Worm (Caenorhabditis elegans) whole organism, young adult: ENCODE measurements around the gene gck-4.

Experiments
- B0019.2 ChIP-seq: fragments of 200-800 bp; sonication (Bioruptor generic); conservative IDR thresholded peaks from 2 replicates; pipeline ENCODE4 v1.3.6; 2022; ENCODE audit warnings: missing genetic modification reagents, missing genetic modification characterization, missing compliant biosample characterization
- F23B12.7 ChIP-seq: sonication (generic microtip); optimal IDR thresholded peaks from 2 replicates; lab custom pipeline; 2017; ENCODE audit warnings: missing genetic modification characterization, mild to moderate bottlenecking, missing compliant biosample characterization, antibody characterized with exemption, moderate library complexity; ENCODE audit not compliant: insufficient read depth
- F33H1.4 ChIP-seq: fragments of 200-800 bp; sonication (Bioruptor generic); IDR thresholded peaks from 2 replicates; pipeline ENCODE4 v1.3.6; 2022; ENCODE audit warnings: missing genetic modification reagents, missing genetic modification characterization, missing compliant biosample characterization
- F37B4.10 ChIP-seq: fragments of 200-800 bp; sonication (Bioruptor generic); IDR thresholded peaks from 2 replicates; pipeline ENCODE4 v1.3.6; 2022; ENCODE audit warnings: missing genetic modification characterization, missing compliant biosample characterization
- F52B5.7 ChIP-seq: sonication (generic microtip); optimal IDR thresholded peaks from 2 replicates; lab custom pipeline; 2016; ENCODE audit warnings: mild to moderate bottlenecking, missing genetic modification characterization, missing compliant biosample characterization
- F55B11.4 ChIP-seq: sonication (generic microtip); optimal IDR thresholded peaks from 2 replicates; lab custom pipeline; 2016; ENCODE audit warnings: missing compliant biosample characterization, missing genetic modification characterization, borderline replicate concordance; ENCODE audit not compliant: insufficient read depth
- F57A8.1 ChIP-seq: fragments of 200-800 bp; sonication (Bioruptor generic); optimal IDR thresholded peaks from 2 replicates; lab custom pipeline; 2018; ENCODE audit warnings: mild to moderate bottlenecking, missing genetic modification characterization, moderate library complexity, missing compliant biosample characterization
- F57C9.4 ChIP-seq: sonication (generic microtip); optimal IDR thresholded peaks from 2 replicates; lab custom pipeline; 2017; ENCODE audit warnings: mild to moderate bottlenecking, missing genetic modification characterization, missing compliant biosample characterization
- K11D2.4 ChIP-seq: fragments of 200-800 bp; sonication (Bioruptor generic); IDR thresholded peaks from 2 replicates; pipeline ENCODE4 v1.3.6; 2022; ENCODE audit warnings: missing genetic modification reagents, missing genetic modification characterization, missing compliant biosample characterization
- Y53F4B.3 ChIP-seq: fragments of 200-800 bp; sonication (Bioruptor generic); IDR thresholded peaks from 2 replicates; pipeline ENCODE4 v1.3.6; 2022; ENCODE audit warnings: missing genetic modification reagents, missing genetic modification characterization, missing compliant biosample characterization
- Y53G8AR.9 ChIP-seq: fragments of 200-800 bp; sonication (Bioruptor generic); conservative IDR thresholded peaks from 2 replicates; pipeline ENCODE4 v1.3.6; 2022; ENCODE audit warnings: missing genetic modification reagents, missing genetic modification characterization, missing compliant biosample characterization
- Y79H2A.3 ChIP-seq: fragments of 200-800 bp; sonication (Bioruptor generic); conservative IDR thresholded peaks from 2 replicates; pipeline ENCODE4 v1.3.6; 2022; ENCODE audit warnings: missing genetic modification reagents, missing genetic modification characterization, missing compliant biosample characterization
- ZK185.1 ChIP-seq: sonication (generic microtip); optimal IDR thresholded peaks from 2 replicates; lab custom pipeline; 2016; ENCODE audit warnings: mild to moderate bottlenecking, missing genetic modification characterization, missing compliant biosample characterization; ENCODE audit not compliant: poor library complexity, severe bottlenecking
- ama-1 ChIP-seq, 3 experiments: fragments of 150-350 bp in 1 of 3; sonication (generic microtip) in 2 of 3; optimal IDR thresholded peaks; 2 replicates each; lab custom pipeline; 2014 to 2018; ENCODE audit warnings: missing biosample characterization in 2 of 3, missing genetic modification characterization in 2 of 3, missing genetic modification reagents in 2 of 3
- athp-1 ChIP-seq: sonication (generic microtip); optimal IDR thresholded peaks from 2 replicates; lab custom pipeline; 2017; ENCODE audit warnings: mild to moderate bottlenecking, missing genetic modification characterization, missing compliant biosample characterization
- attf-6 ChIP-seq: fragments of 200-800 bp; sonication (Bioruptor generic); IDR thresholded peaks from 2 replicates; pipeline ENCODE4 v1.3.6; 2022; ENCODE audit warnings: missing genetic modification reagents, missing genetic modification characterization, missing compliant biosample characterization
- ceh-27 ChIP-seq: fragments of 200-800 bp; sonication (Bioruptor generic); optimal IDR thresholded peaks from 2 replicates; lab custom pipeline; 2018; ENCODE audit warnings: mild to moderate bottlenecking, missing genetic modification characterization, moderate library complexity, missing compliant biosample characterization
- ceh-40 ChIP-seq: fragments of 200-800 bp; sonication (Bioruptor generic); IDR thresholded peaks from 2 replicates; pipeline ENCODE4 v1.3.6; 2022; ENCODE audit warnings: missing genetic modification characterization, missing compliant biosample characterization
- ceh-79 ChIP-seq: sonication (generic microtip); optimal IDR thresholded peaks from 2 replicates; lab custom pipeline; 2017; ENCODE audit warnings: mild to moderate bottlenecking, missing genetic modification characterization, missing compliant biosample characterization
- ceh-91 ChIP-seq: fragments of 200-800 bp; sonication (Bioruptor generic); IDR thresholded peaks from 2 replicates; pipeline ENCODE4 v1.3.6; 2022; ENCODE audit warnings: missing genetic modification reagents, missing genetic modification characterization, missing compliant biosample characterization
- egl-44 ChIP-seq: fragments of 200-800 bp; sonication (Bioruptor generic); IDR thresholded peaks from 2 replicates; pipeline ENCODE4 v1.3.6; 2022; ENCODE audit warnings: missing genetic modification reagents, missing genetic modification characterization, missing compliant biosample characterization
- egrh-3 ChIP-seq: fragments of 200-800 bp; sonication (Bioruptor generic); IDR thresholded peaks from 2 replicates; pipeline ENCODE4 v1.3.6; 2022; ENCODE audit warnings: missing genetic modification reagents, missing genetic modification characterization, missing compliant biosample characterization
- ekl-4 ChIP-seq: fragments of 200-800 bp; sonication (Bioruptor generic); IDR thresholded peaks from 2 replicates; pipeline ENCODE4 v1.3.6; 2022; ENCODE audit warnings: missing genetic modification reagents, missing genetic modification characterization, missing compliant biosample characterization
- hrde-1 ChIP-seq: sonication (generic microtip); optimal IDR thresholded peaks from 2 replicates; lab custom pipeline; 2016; ENCODE audit warnings: missing genetic modification characterization, mild to moderate bottlenecking, missing compliant biosample characterization, moderate library complexity, missing genotype, missing genetic modification reagents, borderline replicate concordance
- lin-54 ChIP-seq: fragments of 200-800 bp; sonication (Bioruptor generic); optimal IDR thresholded peaks from 2 replicates; lab custom pipeline; 2018; ENCODE audit warnings: mild to moderate bottlenecking, missing genetic modification characterization, missing compliant biosample characterization
- lir-1 ChIP-seq: fragments of 200-800 bp; sonication (Bioruptor generic); conservative IDR thresholded peaks from 2 replicates; pipeline ENCODE4 v1.3.6; 2022; ENCODE audit warnings: missing genetic modification reagents, missing genetic modification characterization, missing compliant biosample characterization
- madf-3 ChIP-seq: fragments of 200-800 bp; sonication (Bioruptor generic); IDR thresholded peaks from 2 replicates; pipeline ENCODE4 v1.3.6; 2022; ENCODE audit warnings: missing genetic modification reagents, missing genetic modification characterization, missing compliant biosample characterization
- madf-6 ChIP-seq: fragments of 200-800 bp; sonication (Bioruptor generic); IDR thresholded peaks from 2 replicates; pipeline ENCODE4 v1.3.6; 2022; ENCODE audit warnings: missing genetic modification reagents, missing genetic modification characterization, missing compliant biosample characterization
- madf-8 ChIP-seq: fragments of 200-800 bp; sonication (Bioruptor generic); conservative IDR thresholded peaks from 2 replicates; pipeline ENCODE4 v1.3.6; 2022; ENCODE audit warnings: missing genetic modification reagents, missing genetic modification characterization, missing compliant biosample characterization
- nhr-179 ChIP-seq: sonication (generic microtip); optimal IDR thresholded peaks from 2 replicates; lab custom pipeline; 2016; ENCODE audit warnings: mild to moderate bottlenecking, missing genetic modification characterization, missing compliant biosample characterization
- nhr-27 ChIP-seq: fragments of 200-800 bp; sonication (Bioruptor generic); optimal IDR thresholded peaks from 2 replicates; lab custom pipeline; 2018; ENCODE audit warnings: mild to moderate bottlenecking, missing genetic modification characterization, moderate library complexity, missing compliant biosample characterization
- pha-4 ChIP-seq: fragments of 150-350 bp; sonication (generic microtip); optimal IDR thresholded peaks from 2 replicates; lab custom pipeline; 2014; ENCODE audit warnings: missing biosample characterization, missing genetic modification reagents, missing genetic modification characterization
- rcor-1 ChIP-seq: fragments of 200-800 bp; sonication (Bioruptor generic); IDR thresholded peaks from 2 replicates; pipeline ENCODE4 v1.3.6; 2022; ENCODE audit warnings: missing genetic modification reagents, missing genetic modification characterization, missing compliant biosample characterization
- rpc-1 ChIP-seq, 2 experiments: fragments of 150-350 bp in 1 of 2; sonication (generic microtip) in 1 of 2; optimal IDR thresholded peaks; 2 replicates each; lab custom pipeline; 2014 to 2018; ENCODE audit warnings: missing biosample characterization in 1 of 2, missing genetic modification characterization in 1 of 2, missing genetic modification reagents in 1 of 2, missing genotype in 1 of 2
- sea-2 ChIP-seq: fragments of 200-800 bp; sonication (Bioruptor generic); IDR thresholded peaks from 2 replicates; pipeline ENCODE4 v1.3.6; 2022; ENCODE audit warnings: missing genetic modification characterization, missing compliant biosample characterization
- snpc-1.1 ChIP-seq: sonication (generic microtip); optimal IDR thresholded peaks from 2 replicates; lab custom pipeline; 2017; ENCODE audit warnings: missing genetic modification characterization, mild to moderate bottlenecking, missing compliant biosample characterization, antibody characterized with exemption, moderate library complexity, missing genotype, missing genetic modification reagents; ENCODE audit not compliant: insufficient read depth
- tbx-9 ChIP-seq: sonication (generic microtip); optimal IDR thresholded peaks from 2 replicates; lab custom pipeline; 2016; ENCODE audit warnings: borderline replicate concordance, missing genetic modification characterization, inconsistent platforms, missing compliant biosample characterization
- zim-3 ChIP-seq: sonication (generic microtip); optimal IDR thresholded peaks from 2 replicates; lab custom pipeline; 2017; ENCODE audit warnings: mild to moderate bottlenecking, missing genetic modification characterization, moderate library complexity, missing compliant biosample characterization
- ztf-18 ChIP-seq: sonication (generic microtip); optimal IDR thresholded peaks from 2 replicates; lab custom pipeline; 2016; ENCODE audit warnings: missing genotype, mild to moderate bottlenecking, missing genetic modification characterization, missing compliant biosample characterization
- ztf-25 ChIP-seq: fragments of 200-800 bp; sonication (Bioruptor generic); IDR thresholded peaks from 2 replicates; pipeline ENCODE4 v1.3.6; 2022; ENCODE audit warnings: missing genetic modification reagents, missing genetic modification characterization, missing compliant biosample characterization
- ztf-26 ChIP-seq: sonication (generic microtip); optimal IDR thresholded peaks from 2 replicates; lab custom pipeline; 2017; ENCODE audit warnings: missing genetic modification characterization, missing compliant biosample characterization
- ztf-28 ChIP-seq: fragments of 200-800 bp; sonication (Bioruptor generic); IDR thresholded peaks from 2 replicates; pipeline ENCODE4 v1.3.6; 2022; ENCODE audit warnings: missing genetic modification reagents, missing genetic modification characterization, missing compliant biosample characterization
- ztf-6 ChIP-seq: fragments of 200-800 bp; sonication (Bioruptor generic); IDR thresholded peaks from 2 replicates; pipeline ENCODE4 v1.3.6; 2022; ENCODE audit warnings: missing genetic modification reagents, missing genetic modification characterization, missing compliant biosample characterization

Gene gck-4

DNA sequence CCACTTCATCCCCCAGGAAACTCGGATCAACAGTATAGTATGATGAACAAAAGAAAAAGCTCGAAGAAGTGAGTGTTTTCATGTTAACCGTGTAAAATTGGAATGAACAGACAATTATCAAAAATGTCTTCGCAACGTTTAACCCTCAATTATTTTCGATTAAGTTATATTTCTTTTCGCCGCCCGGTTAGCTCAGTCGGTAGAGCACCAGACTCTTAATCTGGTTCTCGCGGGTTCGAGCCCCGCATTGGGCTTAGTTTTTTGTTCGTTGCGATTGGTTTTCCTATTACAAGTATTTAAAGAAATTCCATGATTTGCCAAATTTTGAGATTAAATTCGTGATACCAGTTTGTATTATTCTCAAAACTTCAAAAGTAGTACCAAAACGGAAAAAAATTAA, 52.7 kb downstream of the gck-4 start (continued):
- TF ChIP-seq ztf-25 (GFP tag; lab: Robert Waterston, UW) (0 out of 2 replicates have a peak, but pooled peaks have one; percentile 8), tbx-9 (tag; lab: Kevin White, UChicago) (no peak)

DNA sequence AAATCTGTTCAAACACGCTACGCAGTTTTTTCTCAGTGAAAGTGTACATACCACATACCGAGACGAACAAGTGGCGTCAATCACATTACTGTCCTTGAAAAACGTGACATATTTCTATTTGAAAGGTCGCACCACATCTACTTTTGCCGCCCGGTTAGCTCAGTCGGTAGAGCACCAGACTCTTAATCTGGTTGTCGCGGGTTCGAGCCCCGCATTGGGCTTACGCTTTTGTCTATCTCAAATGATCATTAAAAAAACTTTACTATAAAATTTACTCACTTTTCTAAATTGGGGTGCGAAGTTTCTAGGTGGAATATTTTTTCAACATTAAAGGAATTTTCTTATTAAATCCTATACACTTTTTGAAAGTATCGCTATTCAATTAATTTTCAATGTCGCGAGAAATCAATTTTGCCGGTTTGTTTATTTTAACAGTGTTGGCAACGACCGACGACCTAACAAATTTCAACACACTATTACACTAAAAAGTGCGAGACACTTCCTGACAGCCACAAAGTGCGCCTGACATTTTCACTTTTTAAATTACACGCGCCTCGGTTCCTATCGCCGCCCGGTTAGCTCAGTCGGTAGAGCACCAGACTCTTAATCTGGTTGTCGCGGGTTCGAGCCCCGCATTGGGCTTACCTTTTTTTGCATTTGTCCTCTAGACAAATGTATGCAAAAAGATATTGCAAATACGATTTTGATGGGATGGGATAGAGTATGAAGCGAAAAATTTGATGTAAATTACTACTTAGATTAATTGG, 53.4 kb downstream of the gck-4 start:
- no peak for TF ChIP-seq pha-4 (tag; lab: Kevin White, UChicago)
- TF ChIP-seq ceh-40 (GFP tag; lab: Robert Waterston, UW) = peak; percentile 93
- no peak for TF ChIP-seq F57A8.1 (GFP tag; lab: Kevin White, UChicago)
- TF ChIP-seq hrde-1 = peak; percentile 50
- peak; percentile 58; the same call in 1 of the 2 replicates for TF ChIP-seq ekl-4 (GFP tag; lab: Robert Waterston, UW)
- peak; percentile 38 for TF ChIP-seq lin-54
- TF ChIP-seq ceh-79 (tag; lab: Kevin White, UChicago) = no peak
- peak; percentile 72 for TF ChIP-seq Y53G8AR.9
- peak; percentile 94 for TF ChIP-seq ztf-25 (GFP tag; lab: Robert Waterston, UW)
- TF ChIP-seq F57C9.4 (tag; lab: Kevin White, UChicago) = no peak
- no peak for TF ChIP-seq nhr-27 (tag; lab: Kevin White, UChicago)
- TF ChIP-seq snpc-1.1 (tag; lab: Kevin White, UChicago) = peak; percentile 10
- peak; percentile 53 for TF ChIP-seq ztf-26 (tag; lab: Kevin White, UChicago)
- no peak for TF ChIP-seq Y79H2A.3 (GFP tag; lab: Robert Waterston, UW)
- TF ChIP-seq madf-8 (GFP tag; lab: Robert Waterston, UW) = no peak
- TF ChIP-seq ztf-28 (GFP tag; lab: Robert Waterston, UW) = no peak
- TF ChIP-seq B0019.2 = 0 out of 2 replicates have a peak, but pooled peaks have one; percentile 29
- TF ChIP-seq F33H1.4 = no peak
- peak; percentile 68 for TF ChIP-seq attf-6 (GFP tag; lab: Robert Waterston, UW)
- TF ChIP-seq madf-3 (GFP tag; lab: Robert Waterston, UW) = no peak
- TF ChIP-seq K11D2.4 (GFP tag; lab: Robert Waterston, UW) = no peak
- TF ChIP-seq rpc-1 (optimal IDR thresholded peaks at IDR 0.05; lab: Kevin White, UChicago) = peak; percentile 80
- TF ChIP-seq rpc-1 (tag; optimal IDR thresholded peaks at IDR 0.05; lab: Kevin White, UChicago) = peak; percentile 89
- TF ChIP-seq F52B5.7 = peak; percentile 20
- no peak for TF ChIP-seq ceh-91 (GFP tag; lab: Robert Waterston, UW)
- TF ChIP-seq tbx-9 (tag; lab: Kevin White, UChicago) = no peak
- no peak for TF ChIP-seq F37B4.10 (GFP tag; lab: Robert Waterston, UW)
- peak; percentile 12 for TF ChIP-seq athp-1 (tag; lab: Kevin White, UChicago)
- no peak; the same call in 1 of the 2 replicates for TF ChIP-seq egrh-3
- TF ChIP-seq sea-2 = peak; percentile 10; the same call in 1 of the 2 replicates
- TF ChIP-seq nhr-179 (tag; lab: Kevin White, UChicago) = no peak
- TF ChIP-seq F55B11.4 (tag; lab: Kevin White, UChicago) = no peak
- peak; percentile 2 for TF ChIP-seq ceh-27 (GFP tag; lab: Kevin White, UChicago)
- peak; percentile 43 for TF ChIP-seq zim-3 (tag; lab: Kevin White, UChicago)
- peak; percentile 63 for TF ChIP-seq madf-6 (GFP tag; lab: Robert Waterston, UW)
- 0 out of 2 replicates have a peak, but pooled peaks have one; percentile 23 for TF ChIP-seq lir-1 (GFP tag; lab: Robert Waterston, UW)
- TF ChIP-seq ztf-18 (tag; lab: Kevin White, UChicago) = peak; percentile 50
- TF ChIP-seq Y53F4B.3 (GFP tag; lab: Robert Waterston, UW) = no peak
- no peak for TF ChIP-seq ztf-6 (GFP tag; lab: Robert Waterston, UW)
- peak; percentile 66 for TF ChIP-seq rcor-1 (GFP tag; lab: Robert Waterston, UW)
- 0 out of 2 replicates have a peak, but pooled peaks have one; percentile 34 for TF ChIP-seq egl-44 (GFP tag; lab: Robert Waterston, UW)
- TF ChIP-seq F23B12.7 (tag; lab: Kevin White, UChicago) = no peak
- peak; percentile 77 for TF ChIP-seq ZK185.1 (tag; lab: Kevin White, UChicago)
- TF ChIP-seq ama-1 (optimal IDR thresholded peaks at IDR 0.05; lab: Kevin White, UChicago) = no peak
- TF ChIP-seq ama-1 (GFP tag; optimal IDR thresholded peaks at IDR 0.05; lab: Kevin White, UChicago) = peak; percentile 17 to 33
